Worm (Caenorhabditis elegans) whole organism, late embryonic: Measurements from ENCODE around the gene dmd-8.
A peak's percentile ranks its signal among the peaks of the same experiment; 100 is the strongest.

Source experiments
- C08G9.2 ChIP-seq: sonication (generic microtip); optimal IDR thresholded peaks from 2 replicates; lab custom pipeline; 2016; ENCODE audit warnings: mild to moderate bottlenecking, missing genetic modification characterization, moderate library complexity, missing compliant biosample characterization
- C38D4.7 ChIP-seq: fragments of 200-800 bp; sonication (Bioruptor generic); optimal IDR thresholded peaks from 2 replicates; lab custom pipeline; 2018; ENCODE audit warnings: mild to moderate bottlenecking, missing genetic modification characterization, moderate library complexity, missing compliant biosample characterization
- F13H6.1 ChIP-seq: sonication (generic microtip); optimal IDR thresholded peaks from 2 replicates; lab custom pipeline; 2016; ENCODE audit warnings: missing genetic modification characterization, missing compliant biosample characterization
- K02D7.2 ChIP-seq: sonication (generic microtip); optimal IDR thresholded peaks from 2 replicates; lab custom pipeline; 2017; ENCODE audit warnings: mild to moderate bottlenecking, missing genetic modification characterization, missing compliant biosample characterization
- T23F11.4 ChIP-seq: fragments of 200-800 bp; sonication (Bioruptor generic); optimal IDR thresholded peaks from 2 replicates; lab custom pipeline; 2018; ENCODE audit warnings: mild to moderate bottlenecking, missing genetic modification characterization, missing compliant biosample characterization
- ahr-1 ChIP-seq: sonication (generic microtip); optimal IDR thresholded peaks from 2 replicates; lab custom pipeline; 2016; ENCODE audit warnings: missing genetic modification characterization, missing compliant biosample characterization
- ama-1 ChIP-seq: fragments of 150-350 bp; optimal IDR thresholded peaks from 2 replicates; lab custom pipeline; 2014
- ceh-2 ChIP-seq: sonication (generic microtip); optimal IDR thresholded peaks from 2 replicates; lab custom pipeline; 2016; ENCODE audit warnings: missing genotype, missing genetic modification characterization, missing compliant biosample characterization
- ceh-34 ChIP-seq: sonication (generic microtip); optimal IDR thresholded peaks from 2 replicates; lab custom pipeline; 2016; ENCODE audit warnings: mild to moderate bottlenecking, missing genetic modification characterization, missing compliant biosample characterization
- ceh-48 ChIP-seq: sonication (generic microtip); optimal IDR thresholded peaks from 2 replicates; lab custom pipeline; 2016; ENCODE audit warnings: missing genetic modification characterization, inconsistent platforms, missing compliant biosample characterization
- ceh-9 ChIP-seq: sonication (generic microtip); optimal IDR thresholded peaks from 2 replicates; lab custom pipeline; 2016; ENCODE audit warnings: mild to moderate bottlenecking, missing genetic modification characterization, inconsistent platforms, missing compliant biosample characterization
- che-1 ChIP-seq: sonication (generic microtip); optimal IDR thresholded peaks from 2 replicates; lab custom pipeline; 2016; ENCODE audit warnings: mild to moderate bottlenecking, missing genetic modification characterization, missing compliant biosample characterization
- dve-1 ChIP-seq: sonication (generic microtip); optimal IDR thresholded peaks from 2 replicates; lab custom pipeline; 2017; ENCODE audit warnings: antibody characterized with exemption, mild to moderate bottlenecking, missing genetic modification characterization, missing compliant biosample characterization
- elt-2 ChIP-seq: sonication (generic microtip); optimal IDR thresholded peaks from 2 replicates; lab custom pipeline; 2016; ENCODE audit warnings: missing genetic modification reagents, missing genetic modification characterization, missing compliant biosample characterization
- fax-1 ChIP-seq: sonication (generic microtip); optimal IDR thresholded peaks from 2 replicates; lab custom pipeline; 2016; ENCODE audit warnings: missing genotype, missing genetic modification characterization, missing compliant biosample characterization
- fkh-10 ChIP-seq: fragments of 150-350 bp; optimal IDR thresholded peaks from 2 replicates; lab custom pipeline; 2014; ENCODE audit warnings: missing biosample characterization, missing genetic modification reagents, missing genetic modification characterization
- fkh-6 ChIP-seq: sonication (generic microtip); optimal IDR thresholded peaks from 2 replicates; lab custom pipeline; 2016; ENCODE audit warnings: missing genetic modification characterization, missing compliant biosample characterization
- gmeb-2 ChIP-seq: sonication (generic microtip); optimal IDR thresholded peaks from 2 replicates; lab custom pipeline; 2016; ENCODE audit warnings: missing genetic modification characterization, inconsistent platforms, missing compliant biosample characterization
- hlh-15 ChIP-seq: sonication (generic microtip); optimal IDR thresholded peaks from 2 replicates; lab custom pipeline; 2016; ENCODE audit warnings: missing genetic modification characterization, missing compliant biosample characterization
- hlh-30 ChIP-seq: sonication (generic microtip); optimal IDR thresholded peaks from 2 replicates; lab custom pipeline; 2017; ENCODE audit warnings: antibody characterized with exemption, missing genetic modification characterization, missing compliant biosample characterization; ENCODE audit not compliant: insufficient read depth
- hlh-6 ChIP-seq: sonication (generic microtip); optimal IDR thresholded peaks from 2 replicates; lab custom pipeline; 2016; ENCODE audit warnings: missing genotype, missing genetic modification characterization, missing compliant biosample characterization
- hlh-8 ChIP-seq: sonication (generic microtip); optimal IDR thresholded peaks from 2 replicates; lab custom pipeline; 2016; ENCODE audit warnings: missing genotype, missing genetic modification characterization, missing compliant biosample characterization
- lim-6 ChIP-seq: sonication (generic microtip); optimal IDR thresholded peaks from 2 replicates; lab custom pipeline; 2016; ENCODE audit warnings: missing genetic modification characterization, missing compliant biosample characterization
- madf-2 ChIP-seq: sonication (generic microtip); optimal IDR thresholded peaks from 2 replicates; lab custom pipeline; 2017; ENCODE audit warnings: missing genetic modification characterization, missing compliant biosample characterization
- mec-3 ChIP-seq: sonication (generic microtip); optimal IDR thresholded peaks from 2 replicates; lab custom pipeline; 2016; ENCODE audit warnings: borderline replicate concordance, missing genetic modification characterization, missing compliant biosample characterization
- nhr-11 ChIP-seq: fragments of 150-350 bp; optimal IDR thresholded peaks from 2 replicates; lab custom pipeline; 2014; ENCODE audit warnings: missing biosample characterization, missing genetic modification characterization
- nhr-232 ChIP-seq: sonication (generic microtip); optimal IDR thresholded peaks from 2 replicates; lab custom pipeline; 2016; ENCODE audit warnings: missing genetic modification characterization, missing compliant biosample characterization
- npax-4 ChIP-seq: sonication (generic microtip); optimal IDR thresholded peaks from 2 replicates; lab custom pipeline; 2016; ENCODE audit warnings: missing genetic modification characterization, missing compliant biosample characterization
- pha-4 ChIP-seq: fragments of 150-350 bp; optimal IDR thresholded peaks from 2 replicates; lab custom pipeline; 2018; ENCODE audit warnings: missing biosample characterization, missing genetic modification reagents, missing genetic modification characterization
- pqm-1 ChIP-seq: sonication (generic microtip); optimal IDR thresholded peaks from 2 replicates; lab custom pipeline; 2016; ENCODE audit warnings: missing genetic modification characterization, missing compliant biosample characterization
- ref-2 ChIP-seq: sonication (generic microtip); optimal IDR thresholded peaks from 2 replicates; lab custom pipeline; 2016; ENCODE audit warnings: missing genetic modification characterization, missing compliant biosample characterization
- sox-2 ChIP-seq: fragments of 200-800 bp; sonication (Bioruptor generic); IDR thresholded peaks from 2 replicates; pipeline ENCODE4 v1.3.6; 2022; ENCODE audit warnings: missing genetic modification reagents, missing genetic modification characterization, missing compliant biosample characterization
- sox-4 ChIP-seq: sonication (generic microtip); optimal IDR thresholded peaks from 2 replicates; lab custom pipeline; 2017; ENCODE audit warnings: mild to moderate bottlenecking, missing genetic modification characterization, inconsistent platforms, missing compliant biosample characterization
- tbx-2 ChIP-seq: sonication (generic microtip); optimal IDR thresholded peaks from 2 replicates; lab custom pipeline; 2016; ENCODE audit warnings: missing genetic modification characterization, missing compliant biosample characterization
- tbx-7 ChIP-seq: sonication (generic microtip); optimal IDR thresholded peaks from 2 replicates; lab custom pipeline; 2016; ENCODE audit warnings: missing genotype, missing genetic modification characterization, missing compliant biosample characterization
- ttx-3 ChIP-seq: sonication (generic microtip); optimal IDR thresholded peaks from 2 replicates; lab custom pipeline; 2016; ENCODE audit warnings: missing genetic modification reagents, missing genetic modification characterization, missing compliant biosample characterization
- unc-42 ChIP-seq: sonication (generic microtip); optimal IDR thresholded peaks from 2 replicates; lab custom pipeline; 2016; ENCODE audit warnings: missing genotype, missing genetic modification characterization, missing compliant biosample characterization
- unc-86 ChIP-seq: sonication (generic microtip); optimal IDR thresholded peaks from 2 replicates; lab custom pipeline; 2016; ENCODE audit warnings: missing genetic modification characterization, missing compliant biosample characterization
- zip-5 ChIP-seq: sonication (generic microtip); optimal IDR thresholded peaks from 2 replicates; lab custom pipeline; 2016; ENCODE audit warnings: missing genetic modification characterization, missing compliant biosample characterization

The dmd-8 gene

DNA sequence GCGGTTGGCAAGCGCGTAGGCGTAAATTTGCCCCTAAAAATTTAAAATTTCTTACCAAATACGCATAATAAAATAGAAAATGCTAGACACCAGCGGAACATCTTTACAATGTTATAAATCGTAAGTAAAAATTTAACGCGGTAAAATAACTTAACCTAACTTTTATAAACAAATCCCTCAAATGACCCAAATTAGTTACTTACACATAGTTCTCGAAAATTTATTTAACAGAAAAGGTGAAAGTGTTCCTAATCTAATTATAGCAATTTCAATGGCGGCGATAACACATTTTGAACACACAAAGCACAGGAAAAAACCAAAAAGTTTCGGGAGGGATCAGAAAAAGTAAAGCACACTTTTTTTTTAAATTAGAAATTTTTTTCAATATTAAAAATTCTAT is 43.9 kb upstream of the dmd-8 start, which contains the start of gene mltn-8:
Gene mltn-8 (minus strand): TSS at position 101 of the 400 bp plus-strand sequence.
- TF ChIP-seq tbx-2 (tag; lab: Kevin White, UChicago) (no peak), ceh-48 (tag; lab: Kevin White, UChicago) (no peak), ceh-2 (tag; lab: Kevin White, UChicago) (no peak), hlh-8 (tag; lab: Kevin White, UChicago) (no peak), sox-2 (no peak), K02D7.2 (tag; lab: Kevin White, UChicago) (no peak), nhr-11 (no peak), hlh-15 (tag; lab: Kevin White, UChicago) (no peak), C08G9.2 (no peak), hlh-30 (tag; lab: Kevin White, UChicago) (no peak), ref-2 (tag; lab: Kevin White, UChicago) (no peak), fkh-6 (no peak), lim-6 (no peak), ama-1 (lab: Kevin White, UChicago) (no peak), fkh-10 (GFP tag; lab: Kevin White, UChicago) (no peak), pqm-1 (tag; lab: Kevin White, UChicago) (no peak), C38D4.7 (no peak), mec-3 (tag; lab: Kevin White, UChicago) (no peak), dve-1 (tag; lab: Kevin White, UChicago) (no peak), fax-1 (no peak)

- TF ChIP-seq unc-86 (tag; lab: Kevin White, UChicago) = no peak
- TF ChIP-seq C08G9.2 = no peak
- no peak for TF ChIP-seq unc-42 (tag; lab: Kevin White, UChicago)
- no peak for TF ChIP-seq hlh-6 (tag; lab: Kevin White, UChicago)
- TF ChIP-seq ama-1 (lab: Kevin White, UChicago) = no peak
- no peak for TF ChIP-seq tbx-7 (tag; lab: Kevin White, UChicago)
- no peak for TF ChIP-seq tbx-2 (tag; lab: Kevin White, UChicago)
- TF ChIP-seq hlh-30 (tag; lab: Kevin White, UChicago) = no peak
- no peak for TF ChIP-seq pqm-1 (tag; lab: Kevin White, UChicago)
- TF ChIP-seq ceh-34 = no peak
- TF ChIP-seq T23F11.4 (GFP tag; lab: Kevin White, UChicago) = no peak
- TF ChIP-seq K02D7.2 (tag; lab: Kevin White, UChicago) = no peak
Observed at ce11 chrV:378231-378630, 42.0 kb upstream of the dmd-8 start.

ce11 chrV:376790-377189 is 40.5 kb upstream of the dmd-8 start:
- TF ChIP-seq elt-2 (tag; lab: Kevin White, UChicago) = peak; percentile 33
- no peak for TF ChIP-seq ahr-1
- TF ChIP-seq lim-6 = no peak

- TF ChIP-seq ceh-48 (tag; lab: Kevin White, UChicago) (no peak), C38D4.7 (no peak), fkh-6 (no peak), npax-4 (tag; lab: Kevin White, UChicago) (no peak), madf-2 (tag; lab: Kevin White, UChicago) (no peak), fax-1 (no peak), ceh-9 (tag; lab: Kevin White, UChicago) (no peak), ttx-3 (tag; lab: Kevin White, UChicago) (no peak), F13H6.1 (tag; lab: Kevin White, UChicago) (no peak), dve-1 (tag; lab: Kevin White, UChicago) (no peak), unc-86 (tag; lab: Kevin White, UChicago) (no peak), gmeb-2 (no peak), che-1 (tag; lab: Kevin White, UChicago) (no peak), pha-4 (tag; lab: Kevin White, UChicago) (no peak), sox-4 (tag; lab: Kevin White, UChicago) (no peak), unc-42 (tag; lab: Kevin White, UChicago) (no peak), nhr-232 (no peak), tbx-7 (tag; lab: Kevin White, UChicago) (no peak), zip-5 (tag; lab: Kevin White, UChicago) (no peak)
Observed at ce11 chrV:373192-373591, 36.9 kb upstream of the dmd-8 start.
